Fruit fly (Drosophila melanogaster): ENCODE results near the gene bocks.
A peak's percentile ranks its signal among the peaks of the same experiment; 100 is the strongest.

The bocks gene

DNA sequence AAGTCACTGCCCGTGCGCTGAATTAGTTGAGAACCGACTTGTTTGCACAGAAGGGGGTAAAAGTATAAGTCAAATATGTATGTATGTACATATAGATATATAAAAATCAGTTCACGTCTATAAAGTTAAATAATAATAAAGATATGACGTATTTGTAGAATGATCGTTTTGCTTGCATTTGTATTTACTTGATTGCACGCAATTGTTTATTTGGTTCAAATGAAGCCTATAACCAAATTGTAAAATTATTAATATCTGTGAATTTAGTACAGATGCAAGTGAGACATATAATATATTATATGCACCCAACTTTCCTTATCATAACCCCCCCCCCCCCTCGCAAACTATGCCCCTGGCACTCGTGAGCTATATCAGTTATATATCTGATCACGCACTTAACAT lies 9.8 kb upstream of the bocks start (continued):
- TF ChIP-seq cwo (GFP tag; optimal IDR thresholded peaks at IDR 0.05) (peak; percentile 78), sqz (GFP tag; optimal IDR thresholded peaks at IDR 0.05) (peak; percentile 27), D19A (tag; optimal IDR thresholded peaks at IDR 0.05) (peak; percentile 39), CG10267 (tag; optimal IDR thresholded peaks at IDR 0.05) (peak; percentile 3), CG17361 (GFP tag; IDR thresholded peaks at IDR 0.05) (peak; percentile 69), Med (GFP tag) (peak; percentile 86), odd (GFP tag; optimal IDR thresholded peaks at IDR 0.05) (peak; percentile 9), PHDP (tag; optimal IDR thresholded peaks at IDR 0.05) (peak; percentile 61), CG18599 (GFP tag; optimal IDR thresholded peaks at IDR 0.05) (peak; percentile 89), BtbVII (GFP tag; optimal IDR thresholded peaks at IDR 0.05) (peak; percentile 78), sim (GFP tag; IDR thresholded peaks at IDR 0.05) (no peak), crol (GFP tag; IDR thresholded peaks at IDR 0.05) (0 out of 2 replicates have a peak, but pooled peaks have one; percentile 19), CG10543 (GFP tag; optimal IDR thresholded peaks at IDR 0.05) (peak; percentile 67), CG14441 (GFP tag; IDR thresholded peaks at IDR 0.05) (peak; percentile 47; the same call in 1 of the 2 replicates), CG11085 (GFP tag; IDR thresholded peaks at IDR 0.05) (0 out of 2 replicates have a peak, but pooled peaks have one; percentile 27), CG17385 (GFP tag; optimal IDR thresholded peaks at IDR 0.05) (peak; percentile 40), NK7.1 (GFP tag; optimal IDR thresholded peaks at IDR 0.05) (no peak), MBD-R2 (GFP tag; IDR thresholded peaks at IDR 0.05) (peak; percentile 11; the same call in 1 of the 2 replicates), CG10431 (GFP tag; optimal IDR thresholded peaks at IDR 0.05) (peak; percentile 29), CG2712 (tag; optimal IDR thresholded peaks at IDR 0.05) (peak; percentile 45), CG7928 (GFP tag; optimal IDR thresholded peaks at IDR 0.05) (peak; percentile 37), CG15696 (tag; optimal IDR thresholded peaks at IDR 0.05) (peak; percentile 52), run (tag; optimal IDR thresholded peaks at IDR 0.05) (no peak), CG12104 (GFP tag; optimal IDR thresholded peaks at IDR 0.05) (peak; percentile 40), CG2129 (GFP tag; IDR thresholded peaks at IDR 0.05; ENCODE audit: partially characterized antibody) (no peak), CG11093 (GFP tag; IDR thresholded peaks at IDR 0.05) (no peak), Eip74EF (GFP tag; optimal IDR thresholded peaks at IDR 0.05) (peak in 1 of 2 experiments; percentile 14), CG15514 (GFP tag; optimal IDR thresholded peaks at IDR 0.05) (peak; percentile 53), CG13624 (GFP tag; optimal IDR thresholded peaks at IDR 0.05) (peak; percentile 33), ind (GFP tag; optimal IDR thresholded peaks at IDR 0.05) (peak; percentile 27), sug (tag; optimal IDR thresholded peaks at IDR 0.05) (peak; percentile 57), CG8281 (tag; optimal IDR thresholded peaks at IDR 0.05) (peak; percentile 24), lov (optimal IDR thresholded peaks at IDR 0.05) (no peak), lov (GFP tag; IDR thresholded peaks at IDR 0.05) (no peak), CG6854 (GFP tag; optimal IDR thresholded peaks at IDR 0.05) (peak; percentile 44), fd3F (GFP tag; optimal IDR thresholded peaks at IDR 0.05) (peak; percentile 32), schlank (tag; optimal IDR thresholded peaks at IDR 0.05) (no peak)

DNA sequence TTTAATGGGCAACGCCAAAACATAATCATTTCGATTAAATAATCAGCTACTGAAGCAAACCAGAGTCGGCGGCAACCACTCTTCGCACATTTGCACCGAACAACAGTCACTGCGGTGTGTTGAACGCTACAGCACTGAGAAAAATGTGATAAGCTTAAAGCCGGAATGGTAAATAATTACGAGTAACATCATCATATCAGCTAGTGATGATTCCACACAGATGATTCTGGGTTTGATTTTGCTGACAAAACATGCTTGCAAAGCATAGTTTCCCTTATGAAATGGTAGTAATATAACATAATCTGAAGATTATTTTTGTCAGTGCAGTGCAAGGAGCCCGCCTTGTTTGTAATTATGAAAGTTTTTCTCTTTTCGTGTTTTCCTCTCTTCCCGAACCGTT lies 7.3 kb upstream of the bocks start:
- TF ChIP-seq az2 (GFP tag; optimal IDR thresholded peaks at IDR 0.05) (peak; percentile 59), Ptx1 (GFP tag; IDR thresholded peaks at IDR 0.05) (peak; percentile 54), CG10565 (GFP tag; optimal IDR thresholded peaks at IDR 0.05) (no peak), Kr (GFP tag; optimal IDR thresholded peaks at IDR 0.05) (no peak), CrebB (tag; optimal IDR thresholded peaks at IDR 0.05) (no peak), CG15269 (tag; optimal IDR thresholded peaks at IDR 0.05) (peak; percentile 13), Lpt (GFP tag; optimal IDR thresholded peaks at IDR 0.05) (no peak), gsb (GFP tag; IDR thresholded peaks at IDR 0.05) (no peak), CG17385 (GFP tag; optimal IDR thresholded peaks at IDR 0.05) (peak; percentile 51), dan (GFP tag; IDR thresholded peaks at IDR 0.05) (no peak), Dref (GFP tag; IDR thresholded peaks at IDR 0.05) (no peak), Poxn (GFP tag; IDR thresholded peaks at IDR 0.05) (no peak), exex (tag; optimal IDR thresholded peaks at IDR 0.05) (no peak), zen2 (GFP tag; IDR thresholded peaks at IDR 0.05; ENCODE audit: partially characterized antibody) (no peak), CG10274 (GFP tag; optimal IDR thresholded peaks at IDR 0.05) (no peak), h (optimal IDR thresholded peaks at IDR 0.05) (no peak), CG10654 (GFP tag; optimal IDR thresholded peaks at IDR 0.05) (peak; percentile 21)

Measured in whole organism, embryonic.